Fruit fly (Drosophila melanogaster): ENCODE results near the gene Dysb.
A peak's percentile ranks its signal among the peaks of the same experiment; 100 is the strongest.

Dysb gene

dm6 chr3L:18872440-18872839 lies 4.9 kb downstream of the Dysb start, which contains the start of the genes Rad9 and Uggt (continued):
- TF ChIP-seq CG9609 (GFP tag; optimal IDR thresholded peaks at IDR 0.05) (no peak), fru (optimal IDR thresholded peaks at IDR 0.05) (no peak), CG13775 (GFP tag; optimal IDR thresholded peaks at IDR 0.05) (peak; percentile 23), CG17802 (tag; optimal IDR thresholded peaks at IDR 0.05) (no peak), CG17829 (tag; optimal IDR thresholded peaks at IDR 0.05) (peak; percentile 53), NfI (GFP tag; optimal IDR thresholded peaks at IDR 0.05) (no peak), CG9797 (GFP tag; optimal IDR thresholded peaks at IDR 0.05) (peak; percentile 82), nom (GFP tag; optimal IDR thresholded peaks at IDR 0.05) (no peak), eyg (GFP tag; optimal IDR thresholded peaks at IDR 0.05) (no peak), jigr1 (GFP tag; IDR thresholded peaks at IDR 0.05) (no peak), Six4 (GFP tag; optimal IDR thresholded peaks at IDR 0.05) (peak; percentile 32), az2 (GFP tag; optimal IDR thresholded peaks at IDR 0.05) (peak; percentile 20), CG9876 (GFP tag; optimal IDR thresholded peaks at IDR 0.05) (no peak), BEAF-32 (GFP tag; optimal IDR thresholded peaks at IDR 0.05) (peak; percentile 19), CG32772 (GFP tag; IDR thresholded peaks at IDR 0.05) (no peak), Sry-δ (GFP tag; optimal IDR thresholded peaks at IDR 0.05) (no peak), CG8290 (GFP tag; optimal IDR thresholded peaks at IDR 0.05) (no peak), CG8290 (tag; optimal IDR thresholded peaks at IDR 0.05) (no peak), YL-1 (GFP tag; optimal IDR thresholded peaks at IDR 0.05) (peak; percentile 22), hkb (optimal IDR thresholded peaks at IDR 0.05) (no peak), hkb (GFP tag; IDR thresholded peaks at IDR 0.05) (0 out of 2 replicates have a peak, but pooled peaks have one; percentile 14), Antp (GFP tag; optimal IDR thresholded peaks at IDR 0.05) (no peak), nerfin-2 (GFP tag; IDR thresholded peaks at IDR 0.05; ENCODE audit: partially characterized antibody) (no peak), zen2 (GFP tag; IDR thresholded peaks at IDR 0.05; ENCODE audit: partially characterized antibody) (no peak; the same call in 2 of the 3 replicates), CG4730 (GFP tag; IDR thresholded peaks at IDR 0.05) (no peak), CG16815 (GFP tag; optimal IDR thresholded peaks at IDR 0.05) (no peak), nmo (GFP tag; optimal IDR thresholded peaks at IDR 0.05) (peak; percentile 50), Dek (tag; optimal IDR thresholded peaks at IDR 0.05) (no peak), wek (GFP tag; optimal IDR thresholded peaks at IDR 0.05) (no peak), CG30403 (GFP tag; optimal IDR thresholded peaks at IDR 0.05) (peak; percentile 35), Hmr (GFP tag; optimal IDR thresholded peaks at IDR 0.05) (no peak), CG11247 (GFP tag; IDR thresholded peaks at IDR 0.05) (no peak), zen (tag; optimal IDR thresholded peaks at IDR 0.05) (no peak), rib (GFP tag; IDR thresholded peaks at IDR 0.05) (no peak), CG10565 (GFP tag; optimal IDR thresholded peaks at IDR 0.05) (no peak), CG12659 (GFP tag; optimal IDR thresholded peaks at IDR 0.05) (peak; percentile 53), run (tag; optimal IDR thresholded peaks at IDR 0.05) (no peak), Ets65A (GFP tag) (no peak), Xrp1 (GFP tag; IDR thresholded peaks at IDR 0.05) (peak; percentile 43; the same call in 1 of the 2 replicates), Atf-2 (GFP tag; optimal IDR thresholded peaks at IDR 0.05) (no peak), Asciz (GFP tag; optimal IDR thresholded peaks at IDR 0.05) (no peak), cas (GFP tag; IDR thresholded peaks at IDR 0.05) (no peak), ro (GFP tag; IDR thresholded peaks at IDR 0.05) (no peak), CG18476 (GFP tag; optimal IDR thresholded peaks at IDR 0.05) (no peak), CG30020 (tag; optimal IDR thresholded peaks at IDR 0.05) (peak; percentile 52), CG11695 (GFP tag; IDR thresholded peaks at IDR 0.05) (0 out of 3 replicates have a peak, but pooled peaks have one; percentile 7), CG31388 (GFP tag; optimal IDR thresholded peaks at IDR 0.05) (no peak), HmgZ (tag; optimal IDR thresholded peaks at IDR 0.05) (peak; percentile 48), sc (optimal IDR thresholded peaks at IDR 0.05) (no peak), sc (GFP tag; optimal IDR thresholded peaks at IDR 0.05) (no peak), HLH4C (GFP tag; IDR thresholded peaks at IDR 0.05; ENCODE audit: partially characterized antibody) (no peak), CG4424 (GFP tag; optimal IDR thresholded peaks at IDR 0.05) (peak; percentile 0), phol (tag; optimal IDR thresholded peaks at IDR 0.05) (peak; percentile 54)
